Fruit fly (Drosophila melanogaster) whole organism, embryonic: ENCODE measurements around the gene Charon.
A peak's percentile ranks its signal among the peaks of the same experiment; 100 is the strongest.

ENCODE experiments used
- Abd-B ChIP-seq: fragments of 200-800 bp; sonication (Bioruptor generic); optimal IDR thresholded peaks from 2 replicates; lab custom pipeline; 2018; ENCODE audit warnings: missing biosample characterization, mild to moderate bottlenecking, missing genetic modification characterization, moderate library complexity
- BEAF-32 ChIP-seq: fragments of 200-800 bp; sonication (Bioruptor generic); optimal IDR thresholded peaks from 3 replicates; lab custom pipeline; 2017; ENCODE audit warnings: missing biosample characterization, missing genetic modification characterization, mild to moderate bottlenecking, moderate library complexity, missing genetic modification reagents
- Bgb ChIP-seq: fragments of 200-800 bp; sonication (Bioruptor generic); IDR thresholded peaks from 2 replicates; pipeline ENCODE4 v1.3.6; 2022; ENCODE audit warnings: missing biosample characterization, missing genetic modification characterization; ENCODE audit not compliant: partially characterized antibody
- Bteb2 ChIP-seq: fragments of 200-800 bp; sonication (Bioruptor generic); optimal IDR thresholded peaks from 2 replicates; lab custom pipeline; 2016; ENCODE audit warnings: missing biosample characterization, missing genetic modification characterization
- CG10267 ChIP-seq: fragments of 200-800 bp; sonication (Bioruptor generic); optimal IDR thresholded peaks from 2 replicates; lab custom pipeline; 2018; ENCODE audit warnings: missing biosample characterization, mild to moderate bottlenecking, missing genetic modification characterization, moderate library complexity
- CG11093 ChIP-seq: fragments of 200-800 bp; sonication (Bioruptor generic); IDR thresholded peaks from 3 replicates; pipeline ENCODE4 v1.3.6; 2022; ENCODE audit warnings: missing biosample characterization, missing genetic modification characterization
- CG12155 ChIP-seq: fragments of 200-800 bp; sonication (Bioruptor generic); optimal IDR thresholded peaks from 3 replicates; lab custom pipeline; 2016; ENCODE audit warnings: missing biosample characterization, missing genetic modification characterization
- CG12236 ChIP-seq: fragments of 200-800 bp; sonication (Bioruptor generic); optimal IDR thresholded peaks from 2 replicates; lab custom pipeline; 2016; ENCODE audit warnings: missing biosample characterization, missing genetic modification characterization
- CG12391 ChIP-seq: fragments of 200-800 bp; sonication (Bioruptor generic); optimal IDR thresholded peaks from 3 replicates; lab custom pipeline; 2018; ENCODE audit warnings: missing biosample characterization, mild to moderate bottlenecking, missing genetic modification characterization, moderate library complexity
- CG12659 ChIP-seq: fragments of 200-800 bp; sonication (Bioruptor generic); optimal IDR thresholded peaks from 3 replicates; lab custom pipeline; 2017; ENCODE audit warnings: mild to moderate bottlenecking, missing biosample characterization, missing genetic modification reagents, missing genetic modification characterization
- CG13287 ChIP-seq: fragments of 200-800 bp; sonication (Bioruptor generic); IDR thresholded peaks from 2 replicates; pipeline ENCODE4 v1.3.6; 2022; ENCODE audit warnings: missing biosample characterization, missing genetic modification characterization; ENCODE audit not compliant: partially characterized antibody
- CG13296 ChIP-seq: fragments of 200-800 bp; sonication (Bioruptor generic); optimal IDR thresholded peaks from 3 replicates; lab custom pipeline; 2018; ENCODE audit warnings: missing biosample characterization, mild to moderate bottlenecking, missing genetic modification characterization
- CG17568 ChIP-seq: fragments of 200-800 bp; sonication (Bioruptor generic); optimal IDR thresholded peaks from 2 replicates; lab custom pipeline; 2018; ENCODE audit warnings: missing biosample characterization, mild to moderate bottlenecking, missing genetic modification characterization, moderate library complexity
- CG2116 ChIP-seq: fragments of 200-800 bp; sonication (Bioruptor generic); optimal IDR thresholded peaks from 3 replicates; lab custom pipeline; 2018; ENCODE audit warnings: missing biosample characterization, mild to moderate bottlenecking, missing genetic modification characterization
- CG32772 ChIP-seq: fragments of 200-800 bp; sonication (Bioruptor generic); IDR thresholded peaks from 2 replicates; pipeline ENCODE4 v1.3.6; 2022; ENCODE audit warnings: missing biosample characterization, missing genetic modification characterization
- CG34224 ChIP-seq: fragments of 200-800 bp; sonication (Bioruptor generic); IDR thresholded peaks from 3 replicates; pipeline ENCODE4 v1.3.6; 2022; ENCODE audit warnings: missing biosample characterization, missing genetic modification characterization; ENCODE audit not compliant: partially characterized antibody
- CG8089 ChIP-seq: fragments of 200-800 bp; sonication (Bioruptor generic); optimal IDR thresholded peaks from 3 replicates; lab custom pipeline; 2016; ENCODE audit warnings: missing biosample characterization, missing genetic modification characterization
- CG9437 ChIP-seq: fragments of 200-800 bp; sonication (Bioruptor generic); optimal IDR thresholded peaks from 2 replicates; lab custom pipeline; 2018; ENCODE audit warnings: missing biosample characterization, mild to moderate bottlenecking, missing genetic modification characterization
- Dek ChIP-seq: fragments of 200-800 bp; sonication (Bioruptor generic); optimal IDR thresholded peaks from 3 replicates; lab custom pipeline; 2019; ENCODE audit warnings: missing biosample characterization, mild to moderate bottlenecking, missing genetic modification characterization, moderate library complexity
- Dll ChIP-seq: fragments of 200-800 bp; sonication (Bioruptor generic); IDR thresholded peaks from 4 replicates; pipeline ENCODE4 v1.3.6; 2022; ENCODE audit warnings: missing biosample characterization, missing genetic modification characterization; ENCODE audit not compliant: partially characterized antibody
- Doc3 ChIP-seq: fragments of 200-800 bp; sonication (Bioruptor generic); IDR thresholded peaks from 3 replicates; pipeline ENCODE4 v1.3.6; 2022; ENCODE audit warnings: missing biosample characterization, missing genetic modification characterization; ENCODE audit not compliant: partially characterized antibody
- Dp ChIP-seq: fragments of 200-800 bp; sonication (Bioruptor generic); optimal IDR thresholded peaks from 2 replicates; lab custom pipeline; 2018; ENCODE audit warnings: missing biosample characterization, mild to moderate bottlenecking, missing genetic modification characterization, moderate library complexity
- Dref ChIP-seq: fragments of 200-800 bp; sonication (Bioruptor generic); IDR thresholded peaks from 2 replicates; pipeline ENCODE4 v1.3.6; 2022; ENCODE audit warnings: missing biosample characterization, missing genetic modification characterization
- E2f2 ChIP-seq: fragments of 200-800 bp; sonication (Bioruptor generic); IDR thresholded peaks from 2 replicates; pipeline ENCODE4 v1.3.6; 2022; ENCODE audit warnings: missing biosample characterization, missing genetic modification characterization
- Ets97D ChIP-seq: fragments of 200-800 bp; sonication (Bioruptor generic); optimal IDR thresholded peaks from 3 replicates; lab custom pipeline; 2016; ENCODE audit warnings: missing biosample characterization, missing genetic modification characterization
- HLH3B ChIP-seq: fragments of 200-800 bp; sonication (Bioruptor generic); IDR thresholded peaks from 2 replicates; pipeline ENCODE4 v1.3.6; 2022; ENCODE audit warnings: missing biosample characterization, missing genetic modification characterization
- HLH4C ChIP-seq: fragments of 200-800 bp; sonication (Bioruptor generic); IDR thresholded peaks from 3 replicates; pipeline ENCODE4 v1.3.6; 2022; ENCODE audit warnings: missing biosample characterization, missing genetic modification characterization; ENCODE audit not compliant: partially characterized antibody
- Hey ChIP-seq: fragments of 200-800 bp; sonication (Bioruptor generic); optimal IDR thresholded peaks from 3 replicates; lab custom pipeline; 2018; ENCODE audit warnings: missing biosample characterization, mild to moderate bottlenecking, missing genetic modification characterization
- MBD-R2 ChIP-seq: fragments of 200-800 bp; sonication (Bioruptor generic); IDR thresholded peaks from 2 replicates; pipeline ENCODE4 v1.3.6; 2022; ENCODE audit warnings: missing biosample characterization, missing genetic modification characterization
- MESR4 ChIP-seq: fragments of 200-800 bp; sonication (Bioruptor generic); optimal IDR thresholded peaks from 2 replicates; lab custom pipeline; 2018; ENCODE audit warnings: missing biosample characterization, mild to moderate bottlenecking, missing genetic modification characterization, moderate library complexity
- Med ChIP-seq: fragments of 200-800 bp; sonication (Bioruptor generic); peaks from one replicate; lab custom pipeline; 2016; ENCODE audit warnings: missing biosample characterization, missing genetic modification characterization, mild to moderate bottlenecking, inconsistent platforms, moderate library complexity
- Myb ChIP-seq: fragments of 200-800 bp; sonication (Bioruptor generic); optimal IDR thresholded peaks from 2 replicates; lab custom pipeline; 2016; ENCODE audit warnings: missing biosample characterization, missing genetic modification characterization
- Pdp1 ChIP-seq, 2 experiments: fragments of 200-800 bp; sonication (Bioruptor generic); optimal IDR thresholded peaks; 3 replicates each; lab custom pipeline; 2016; ENCODE audit warnings: missing biosample characterization in 2 of 2, missing genetic modification characterization in 2 of 2, mild to moderate bottlenecking in 1 of 2, moderate library complexity in 1 of 2
- Poxn ChIP-seq: fragments of 200-800 bp; sonication (Bioruptor generic); IDR thresholded peaks from 2 replicates; pipeline ENCODE4 v1.3.6; 2022; ENCODE audit warnings: missing biosample characterization, missing genetic modification characterization
- Sry-δ ChIP-seq: fragments of 200-800 bp; sonication (Bioruptor generic); optimal IDR thresholded peaks from 2 replicates; lab custom pipeline; 2016; ENCODE audit warnings: missing biosample characterization, missing genetic modification characterization
- ato ChIP-seq: fragments of 200-800 bp; sonication (Bioruptor generic); IDR thresholded peaks from 2 replicates; pipeline ENCODE4 v1.3.6; 2022; ENCODE audit warnings: missing biosample characterization, missing genetic modification characterization; ENCODE audit not compliant: partially characterized antibody
- bab2 ChIP-seq: fragments of 200-800 bp; sonication (Bioruptor generic); optimal IDR thresholded peaks from 2 replicates; lab custom pipeline; 2016; ENCODE audit warnings: missing biosample characterization, missing genetic modification characterization
- chinmo ChIP-seq: fragments of 200-800 bp; sonication (Bioruptor generic); IDR thresholded peaks from 4 replicates; pipeline ENCODE4 v1.3.6; 2022; ENCODE audit warnings: missing biosample characterization, missing genetic modification characterization; ENCODE audit not compliant: partially characterized antibody
- crp ChIP-seq, 2 experiments: fragments of 200-800 bp; sonication (Bioruptor generic); optimal IDR thresholded peaks; 2 replicates in 1 of 2; 3 replicates in 1 of 2; lab custom pipeline; 2017; ENCODE audit warnings: missing biosample characterization in 2 of 2, missing genetic modification characterization in 2 of 2, mild to moderate bottlenecking in 1 of 2, moderate library complexity in 1 of 2
- esg ChIP-seq: fragments of 200-800 bp; sonication (Bioruptor generic); conservative IDR thresholded peaks from 2 replicates; pipeline ENCODE4 v1.3.6; 2022; ENCODE audit warnings: missing biosample characterization, missing genetic modification characterization
- fd102C ChIP-seq: fragments of 200-800 bp; sonication (Bioruptor generic); optimal IDR thresholded peaks from 2 replicates; lab custom pipeline; 2018; ENCODE audit warnings: missing biosample characterization, mild to moderate bottlenecking, missing genetic modification characterization, moderate library complexity
- gfzf ChIP-seq: fragments of 200-800 bp; sonication (Bioruptor generic); optimal IDR thresholded peaks from 2 replicates; lab custom pipeline; 2016; ENCODE audit warnings: missing biosample characterization, mild to moderate bottlenecking, missing genetic modification characterization, moderate library complexity
- lilli ChIP-seq: fragments of 200-800 bp; sonication (Bioruptor generic); optimal IDR thresholded peaks from 3 replicates; lab custom pipeline; 2016; ENCODE audit warnings: missing biosample characterization, missing genetic modification characterization
- pzg ChIP-seq: fragments of 200-800 bp; sonication (Bioruptor generic); optimal IDR thresholded peaks from 3 replicates; lab custom pipeline; 2018; ENCODE audit warnings: missing biosample characterization, mild to moderate bottlenecking, missing genetic modification characterization, moderate library complexity
- sens ChIP-seq: fragments of 200-800 bp; sonication (Bioruptor generic); peaks from one replicate; lab custom pipeline; 2016; ENCODE audit warnings: missing biosample characterization, missing genetic modification characterization
- stwl ChIP-seq: fragments of 200-800 bp; sonication (Bioruptor generic); optimal IDR thresholded peaks from 3 replicates; lab custom pipeline; 2018; ENCODE audit warnings: missing biosample characterization, mild to moderate bottlenecking, missing genetic modification characterization, moderate library complexity
- trem ChIP-seq: fragments of 200-800 bp; optimal IDR thresholded peaks from 3 replicates; lab custom pipeline; 2019; ENCODE audit warnings: missing biosample characterization, mild to moderate bottlenecking, missing genetic modification characterization, moderate library complexity
- unc-4 ChIP-seq: fragments of 200-800 bp; sonication (Bioruptor generic); IDR thresholded peaks from 2 replicates; pipeline ENCODE4 v1.3.6; 2022; ENCODE audit warnings: missing biosample characterization, missing genetic modification characterization; ENCODE audit not compliant: partially characterized antibody
- wor ChIP-seq: fragments of 200-800 bp; sonication (Bioruptor generic); IDR thresholded peaks from 2 replicates; pipeline ENCODE4 v1.3.6; 2022; ENCODE audit warnings: missing biosample characterization, missing genetic modification characterization

The Charon gene

DNA sequence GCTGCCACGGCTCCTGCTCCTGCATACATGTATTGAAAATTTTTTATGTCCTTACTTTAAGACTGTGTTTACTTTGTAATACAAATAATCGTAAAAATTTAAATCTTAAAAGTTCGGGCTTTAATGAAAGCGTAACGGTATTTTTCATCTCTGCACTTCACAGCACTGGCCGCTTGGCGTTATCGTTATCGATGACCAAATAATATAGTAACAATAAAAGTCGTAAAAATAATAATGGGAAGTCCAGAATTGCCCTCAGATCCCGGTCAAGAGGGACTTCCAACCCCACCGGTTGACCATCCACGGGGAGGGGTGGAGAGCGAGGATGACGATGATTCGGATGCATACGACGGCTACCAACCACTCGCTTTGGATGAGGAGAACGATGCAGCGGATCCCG is 6.3 kb downstream of the Charon start, which contains the start of gene CG14341:
Gene CG14341 (plus strand): TSS at position 181 of the 400 bp plus-strand sequence.
- TF ChIP-seq CG12659 (GFP tag; lab: Kevin White, UChicago): peak; percentile 2
- TF ChIP-seq MBD-R2: peak; percentile 74
- peak; percentile 56 for TF ChIP-seq E2f2 (GFP tag; lab: Robert Waterston, UW)
- TF ChIP-seq Doc3 (GFP tag; lab: Robert Waterston, UW): peak; percentile 16; the same call in 1 of the 3 replicates
- peak; percentile 33; the same call in 2 of the 3 replicates for TF ChIP-seq CG34224
- TF ChIP-seq Dp: peak; percentile 45
- peak; percentile 76 for TF ChIP-seq CG10267 (tag; lab: Kevin White, UChicago)
- TF ChIP-seq sens: peak; percentile 69
- TF ChIP-seq ato (GFP tag; lab: Robert Waterston, UW): 0 out of 2 replicates have a peak, but pooled peaks have one; percentile 10
- TF ChIP-seq CG13287 (GFP tag; lab: Robert Waterston, UW): peak; percentile 59
- peak; percentile 91 for TF ChIP-seq Myb
- no peak for TF ChIP-seq Dek (tag; lab: Kevin White, UChicago)
- TF ChIP-seq esg (GFP tag; lab: Robert Waterston, UW): no peak
- TF ChIP-seq CG12236: no peak
- TF ChIP-seq CG11093 (GFP tag; lab: Robert Waterston, UW): no peak
- peak; percentile 15 for TF ChIP-seq CG2116
- TF ChIP-seq pzg: peak; percentile 35
- peak; percentile 34 for TF ChIP-seq Sry-δ (GFP tag; lab: Kevin White, UChicago)
- TF ChIP-seq unc-4: 0 out of 2 replicates have a peak, but pooled peaks have one; percentile 17
- peak; percentile 29 for TF ChIP-seq gfzf (GFP tag; lab: Kevin White, UChicago)
- TF ChIP-seq MESR4 (GFP tag; lab: Kevin White, UChicago): peak; percentile 31
- TF ChIP-seq Poxn (GFP tag; lab: Robert Waterston, UW): no peak
- peak; percentile 21 for TF ChIP-seq Med (GFP tag; lab: Kevin White, UChicago)
- peak; percentile 27; the same call in 1 of the 2 replicates for TF ChIP-seq Bgb (GFP tag; lab: Robert Waterston, UW)
- peak; percentile 1 for TF ChIP-seq Ets97D (GFP tag; lab: Kevin White, UChicago)
- peak; percentile 53; the same call in 2 of the 4 replicates for TF ChIP-seq Dll (GFP tag; lab: Robert Waterston, UW)
- peak; percentile 49 for TF ChIP-seq CG9437 (GFP tag; lab: Kevin White, UChicago)
- peak; percentile 53 for TF ChIP-seq stwl (tag; lab: Kevin White, UChicago)
- no peak for TF ChIP-seq Bteb2 (GFP tag; lab: Kevin White, UChicago)
- TF ChIP-seq HLH3B (GFP tag; lab: Robert Waterston, UW): no peak
- TF ChIP-seq BEAF-32: peak; percentile 35
- TF ChIP-seq Pdp1 (GFP tag; optimal IDR thresholded peaks at IDR 0.05; lab: Kevin White, UChicago): peak in 1 of 2 experiments; percentile 40
- peak; percentile 27 for TF ChIP-seq Abd-B
- peak; percentile 64 for TF ChIP-seq Dref (GFP tag; lab: Robert Waterston, UW)
- peak; percentile 59; the same call in 2 of the 3 replicates for TF ChIP-seq HLH4C (GFP tag; lab: Robert Waterston, UW)

DNA sequence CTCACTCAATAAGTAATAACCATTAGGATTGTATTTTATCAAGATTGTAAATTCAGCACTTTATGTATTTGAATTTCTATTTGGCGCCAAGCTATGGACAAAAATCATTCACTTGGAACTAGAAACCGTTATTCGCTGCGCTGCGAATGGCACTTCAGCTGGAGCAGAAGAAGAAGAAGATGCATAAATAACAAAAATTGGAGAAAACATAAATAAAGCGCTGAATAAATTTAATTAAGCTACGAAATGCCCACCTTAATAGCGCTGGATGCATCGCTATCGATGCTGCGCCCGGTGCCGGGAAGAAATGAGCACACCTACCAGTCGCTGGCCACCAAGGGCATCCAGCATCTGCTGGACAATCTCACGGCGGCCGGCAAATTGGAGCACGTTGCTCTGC is 8.3 kb downstream of the Charon start, which contains the start of gene IntS14:
Gene IntS14 (plus strand): TSS at position 150 of the 400 bp plus-strand sequence.
- TF ChIP-seq CG12391 (tag; lab: Kevin White, UChicago) (no peak), trem (peak; percentile 0), bab2 (no peak), Hey (tag; lab: Kevin White, UChicago) (no peak), CG13296 (GFP tag; lab: Kevin White, UChicago) (no peak), wor (GFP tag; lab: Robert Waterston, UW) (no peak), chinmo (peak; percentile 67; the same call in 1 of the 4 replicates), crp (GFP tag; optimal IDR thresholded peaks at IDR 0.05; lab: Kevin White, UChicago) (peak; percentile 43 to 84), unc-4 (peak; percentile 37; the same call in 1 of the 2 replicates), lilli (no peak), Myb (peak; percentile 73), CG8089 (GFP tag; lab: Kevin White, UChicago) (peak; percentile 68), CG12155 (GFP tag; lab: Kevin White, UChicago) (no peak), CG32772 (GFP tag; lab: Robert Waterston, UW) (no peak), fd102C (GFP tag; lab: Kevin White, UChicago) (no peak), CG17568 (GFP tag; lab: Kevin White, UChicago) (no peak), Dref (GFP tag; lab: Robert Waterston, UW) (0 out of 2 replicates have a peak, but pooled peaks have one; percentile 30)
